Fruit fly (Drosophila melanogaster): ENCODE results near the gene Ndc1.

DNA sequence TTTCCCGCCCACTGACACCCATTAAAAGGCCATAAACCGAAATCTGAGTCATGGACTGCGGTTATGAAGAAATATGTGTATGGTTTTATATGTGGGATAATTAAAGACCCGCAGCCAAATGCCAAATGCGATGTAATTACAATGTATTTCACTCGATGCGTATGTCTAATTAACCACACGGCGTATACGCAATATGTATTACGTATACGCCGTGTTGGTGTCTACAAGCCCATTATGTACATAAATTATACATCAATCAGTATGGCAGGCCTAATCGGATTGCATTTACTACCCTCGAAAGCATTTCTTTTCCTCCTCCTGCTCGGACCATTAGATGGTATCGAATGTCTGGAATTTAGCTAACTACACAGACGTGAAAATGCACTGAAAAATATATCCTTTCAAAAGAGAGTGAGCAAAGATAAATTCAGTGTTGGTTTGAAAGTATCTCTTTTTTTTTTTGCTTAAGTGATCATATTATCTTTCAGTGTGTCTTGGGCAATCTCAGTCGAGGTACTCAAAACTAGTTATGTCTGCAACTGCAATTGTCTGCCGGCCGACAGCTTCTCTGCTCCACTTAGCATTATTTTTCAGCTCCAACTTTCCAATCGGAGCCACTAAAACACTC is 13.8 kb upstream of the Ndc1 start:
- TF ChIP-seq insv (GFP tag; optimal IDR thresholded peaks at IDR 0.05) (no peak), CG17612 (GFP tag; IDR thresholded peaks at IDR 0.05) (no peak), Taf1 (GFP tag; IDR thresholded peaks at IDR 0.05) (no peak), CG8478 (optimal IDR thresholded peaks at IDR 0.05) (no peak), crc (GFP tag; optimal IDR thresholded peaks at IDR 0.05) (no peak), CG10267 (tag; optimal IDR thresholded peaks at IDR 0.05) (no peak), Myb (GFP tag; optimal IDR thresholded peaks at IDR 0.05) (no peak)
